Worm (Caenorhabditis elegans): Measurements from ENCODE around the gene acr-5.

acr-5 gene

ce11 chrIII:6514673-6515072 is at the start of gene acr-5:
TSS of gene acr-5 (minus strand) at chrIII:6514773.
- no peak for TF ChIP-seq nhr-47 (tag; optimal IDR thresholded peaks at IDR 0.05)
- no peak for TF ChIP-seq ceh-90 (tag; optimal IDR thresholded peaks at IDR 0.05)
- TF ChIP-seq fos-1 (tag; optimal IDR thresholded peaks at IDR 0.05), result no peak
- no peak for TF ChIP-seq egl-13 (tag; optimal IDR thresholded peaks at IDR 0.05)
- TF ChIP-seq nhr-237 (tag; optimal IDR thresholded peaks at IDR 0.05), result no peak
- no peak for TF ChIP-seq snpc-4 (tag; optimal IDR thresholded peaks at IDR 0.05)
- no peak for TF ChIP-seq grh-1 (GFP tag; IDR thresholded peaks at IDR 0.05)
- TF ChIP-seq nhr-28 (tag; optimal IDR thresholded peaks at IDR 0.05), result no peak

- TF ChIP-seq C16A3.4 (tag; optimal IDR thresholded peaks at IDR 0.05), result no peak
- TF ChIP-seq fkh-4 (tag; optimal IDR thresholded peaks at IDR 0.05; ENCODE audit: borderline replicate concordance), result no peak
- no peak for TF ChIP-seq nhr-47 (tag; optimal IDR thresholded peaks at IDR 0.05)
- TF ChIP-seq nhr-12 (tag; optimal IDR thresholded peaks at IDR 0.05), result no peak
- no peak for TF ChIP-seq ceh-8 (GFP tag; optimal IDR thresholded peaks at IDR 0.05)
- no peak for TF ChIP-seq nhr-237 (tag; optimal IDR thresholded peaks at IDR 0.05)
- no peak for TF ChIP-seq snu-23 (GFP tag; optimal IDR thresholded peaks at IDR 0.05)
- no peak for TF ChIP-seq egl-27 (tag; optimal IDR thresholded peaks at IDR 0.05)
- TF ChIP-seq nhr-28 (tag; optimal IDR thresholded peaks at IDR 0.05), result no peak
- no peak for TF ChIP-seq fkh-8 (tag; optimal IDR thresholded peaks at IDR 0.05)
- TF ChIP-seq sptf-1 (tag; optimal IDR thresholded peaks at IDR 0.05), result no peak
Measured at ce11 chrIII:6558487-6558886, 43.9 kb upstream of the acr-5 start, which contains the start of gene C09E7.8. TSS of gene C09E7.8 (minus strand) at chrIII:6558587.

DNA sequence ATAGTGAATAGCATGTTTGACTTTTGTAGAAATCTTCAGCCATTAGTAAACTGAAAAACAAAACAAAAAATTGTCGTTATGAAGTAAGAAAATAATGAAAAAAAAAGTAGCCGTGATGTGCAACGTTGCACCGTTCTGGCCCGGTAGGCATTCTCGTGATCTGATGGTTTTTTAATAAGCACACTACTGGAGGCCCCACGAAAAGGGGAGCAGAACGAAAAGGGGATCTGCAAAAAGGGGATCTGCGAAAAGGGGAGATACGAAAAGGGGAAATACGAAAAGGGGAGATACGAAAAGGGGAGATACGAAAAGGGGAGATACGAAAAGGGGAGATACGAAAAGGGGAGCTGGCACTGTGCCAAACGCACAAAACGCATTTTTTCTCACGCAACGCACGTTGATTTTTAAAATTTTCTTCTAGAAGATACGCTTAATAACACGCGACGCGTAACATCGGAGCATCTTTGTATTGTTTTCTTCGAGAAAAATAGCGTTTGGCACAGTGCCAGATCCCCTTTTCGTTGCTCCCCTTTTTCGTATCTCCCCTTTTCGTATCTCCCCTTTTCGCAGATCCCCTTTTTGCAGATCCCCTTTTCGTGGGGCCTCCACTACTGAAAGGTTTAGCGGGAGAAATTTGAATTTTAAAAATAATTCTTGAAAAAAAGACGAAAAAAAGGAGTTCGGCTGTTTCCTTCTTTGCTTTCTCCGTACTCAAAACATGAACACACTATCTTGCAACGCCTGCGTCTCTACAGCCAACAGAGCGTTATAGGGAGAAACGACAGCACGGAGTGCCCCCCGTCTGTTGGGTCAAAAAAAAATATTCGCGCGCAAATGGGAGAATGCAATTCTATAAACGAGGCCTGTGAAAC is 36.9 kb upstream of the acr-5 start, which contains the start of gene C09E7.7:
TSS of gene C09E7.7 (minus strand) at position 57 of the 872 bp plus-strand sequence.
- peak; percentile 62 for TF ChIP-seq unc-98 (GFP tag; IDR thresholded peaks at IDR 0.05)
- TF ChIP-seq mab-9 (GFP tag; IDR thresholded peaks at IDR 0.05), result peak; percentile 64
- peak; percentile 64 for TF ChIP-seq ceh-88 (GFP tag; IDR thresholded peaks at IDR 0.05)
- peak; percentile 39 for TF ChIP-seq C16A3.4 (tag; optimal IDR thresholded peaks at IDR 0.05)
- TF ChIP-seq skn-1 (tag; optimal IDR thresholded peaks at IDR 0.05), result peak; percentile 46
- TF ChIP-seq rnt-1 (tag; optimal IDR thresholded peaks at IDR 0.05), result peak; percentile 79
- peak; percentile 33 for TF ChIP-seq blmp-1 (tag; optimal IDR thresholded peaks at IDR 0.05)
- TF ChIP-seq isw-1 (GFP tag; IDR thresholded peaks at IDR 0.05), result peak; percentile 47
- TF ChIP-seq C04F5.9 (tag; optimal IDR thresholded peaks at IDR 0.05), result peak; percentile 13
- peak in 1 of 2 experiments; percentile 79 for TF ChIP-seq ztf-11 (tag; optimal IDR thresholded peaks at IDR 0.05)
- peak; percentile 67 for TF ChIP-seq lir-3 (tag; optimal IDR thresholded peaks at IDR 0.05; ENCODE audit: poor library complexity)
- peak; percentile 77 for TF ChIP-seq nhr-71 (tag; optimal IDR thresholded peaks at IDR 0.05)
- TF ChIP-seq nhr-47 (tag; optimal IDR thresholded peaks at IDR 0.05), result peak; percentile 82
- TF ChIP-seq fkh-8 (tag; optimal IDR thresholded peaks at IDR 0.05), result peak; percentile 67
- TF ChIP-seq nhr-20 (tag; optimal IDR thresholded peaks at IDR 0.05), result peak; percentile 42
- TF ChIP-seq swsn-7 (tag; optimal IDR thresholded peaks at IDR 0.05), result peak; percentile 39
- peak; percentile 93 for TF ChIP-seq lin-14 (GFP tag; optimal IDR thresholded peaks at IDR 0.05)
- TF ChIP-seq fkh-10 (GFP tag; optimal IDR thresholded peaks at IDR 0.05), result peak; percentile 33
- TF ChIP-seq ceh-63 (GFP tag; optimal IDR thresholded peaks at IDR 0.05), result peak; percentile 70
- peak in 1 of 3 experiments; percentile 43 for TF ChIP-seq ceh-82 (tag; optimal IDR thresholded peaks at IDR 0.05)
- peak; percentile 77 for TF ChIP-seq nhr-85 (tag)
- peak; percentile 3 for TF ChIP-seq unc-130 (tag; optimal IDR thresholded peaks at IDR 0.05)
- peak; percentile 27 for TF ChIP-seq irx-1 (tag; optimal IDR thresholded peaks at IDR 0.05)
- TF ChIP-seq fos-1 (tag; optimal IDR thresholded peaks at IDR 0.05), result peak; percentile 3
- peak; percentile 45 for TF ChIP-seq xbp-1 (tag; optimal IDR thresholded peaks at IDR 0.05)
- peak; percentile 52 for TF ChIP-seq sox-4 (tag; optimal IDR thresholded peaks at IDR 0.05)
- peak; percentile 10 for TF ChIP-seq lin-13 (GFP tag; optimal IDR thresholded peaks at IDR 0.05)
- TF ChIP-seq grh-1 (GFP tag; IDR thresholded peaks at IDR 0.05), result peak; percentile 17; the same call in 1 of the 2 replicates
- TF ChIP-seq egl-13 (tag; optimal IDR thresholded peaks at IDR 0.05), result peak; percentile 76
- peak; percentile 71 for TF ChIP-seq pax-3 (tag; optimal IDR thresholded peaks at IDR 0.05)
- peak; percentile 2 for TF ChIP-seq snpc-4 (tag; optimal IDR thresholded peaks at IDR 0.05)
- TF ChIP-seq lin-15B (tag; optimal IDR thresholded peaks at IDR 0.05), result peak; percentile 15
- TF ChIP-seq nhr-19 (GFP tag; conservative IDR thresholded peaks at IDR 0.05), result peak; percentile 70
- peak; percentile 61 to 63 for TF ChIP-seq lsy-2 (tag; optimal IDR thresholded peaks at IDR 0.05)
- TF ChIP-seq nhr-90 (tag; optimal IDR thresholded peaks at IDR 0.05; ENCODE audit: poor library complexity), result peak; percentile 76
- peak; percentile 42 to 43 for TF ChIP-seq lin-35 (GFP tag; optimal IDR thresholded peaks at IDR 0.05)
